Worm (Caenorhabditis elegans): Measurements from ENCODE around the gene C35D10.5.

- no peak for TF ChIP-seq jun-1 (tag; optimal IDR thresholded peaks at IDR 0.05)
- TF ChIP-seq snpc-4 (tag; optimal IDR thresholded peaks at IDR 0.05), result no peak
- no peak for TF ChIP-seq F26F4.8 (GFP tag; conservative IDR thresholded peaks at IDR 0.05)
- TF ChIP-seq zag-1 (tag; optimal IDR thresholded peaks at IDR 0.05), result no peak
- no peak for TF ChIP-seq hlh-11 (tag; optimal IDR thresholded peaks at IDR 0.05)
- TF ChIP-seq fkh-10 (GFP tag; optimal IDR thresholded peaks at IDR 0.05), result no peak
- TF ChIP-seq Y48G9A.11 (GFP tag; IDR thresholded peaks at IDR 0.05), result no peak
- no peak for TF ChIP-seq pqm-1 (tag; optimal IDR thresholded peaks at IDR 0.05)
- TF ChIP-seq zfp-2 (tag; optimal IDR thresholded peaks at IDR 0.05), result no peak
- no peak for TF ChIP-seq nhr-76 (tag; optimal IDR thresholded peaks at IDR 0.05)
- no peak for TF ChIP-seq aha-1 (tag)
These were observed 47.4 kb upstream of the C35D10.5 start, which contains the start of gene arl-6 for ce11 chrIII:4814730-4815129.

Data from whole organism, L4 larva.